Worm (Caenorhabditis elegans) whole organism, mixed stage, embryonic: ENCODE results near the gene C34H4.5.

Source experiments
- M03D4.4 ChIP-seq: sonication (generic microtip); optimal IDR thresholded peaks from 2 replicates; lab custom pipeline; 2017; ENCODE audit warnings: mild to moderate bottlenecking, missing genetic modification characterization, missing compliant biosample characterization
- bed-3 ChIP-seq: fragments of 200-800 bp; sonication (Bioruptor generic); optimal IDR thresholded peaks from 3 replicates; lab custom pipeline; 2018; ENCODE audit warnings: mild to moderate bottlenecking, missing genetic modification characterization, moderate library complexity, missing compliant biosample characterization
- blmp-1 ChIP-seq: fragments of 150-350 bp; optimal IDR thresholded peaks from 2 replicates; lab custom pipeline; 2014; ENCODE audit warnings: missing biosample characterization, missing genetic modification characterization
- ceh-39 ChIP-seq: fragments of 150-350 bp; optimal IDR thresholded peaks from 2 replicates; lab custom pipeline; 2014; ENCODE audit warnings: missing biosample characterization, missing genetic modification characterization
- ceh-43 ChIP-seq: fragments of 200-800 bp; sonication (Bioruptor generic); optimal IDR thresholded peaks from 2 replicates; lab custom pipeline; 2018; ENCODE audit warnings: mild to moderate bottlenecking, missing genetic modification characterization, moderate library complexity, missing compliant biosample characterization
- ceh-83 ChIP-seq: fragments of 200-800 bp; sonication (Bioruptor generic); optimal IDR thresholded peaks from 2 replicates; lab custom pipeline; 2018; ENCODE audit warnings: mild to moderate bottlenecking, missing genetic modification characterization, missing compliant biosample characterization
- ces-1 ChIP-seq: fragments of 150-350 bp; optimal IDR thresholded peaks from 2 replicates; lab custom pipeline; 2014; ENCODE audit warnings: missing biosample characterization, missing genetic modification reagents, missing genetic modification characterization
- cnd-1 ChIP-seq: fragments of 200-800 bp; sonication (Bioruptor generic); optimal IDR thresholded peaks from 2 replicates; lab custom pipeline; 2018; ENCODE audit warnings: mild to moderate bottlenecking, missing genetic modification characterization, missing compliant biosample characterization
- elt-1 ChIP-seq: sonication (generic microtip); optimal IDR thresholded peaks from 2 replicates; lab custom pipeline; 2017; ENCODE audit warnings: missing genetic modification characterization, mild to moderate bottlenecking, missing compliant biosample characterization, antibody characterized with exemption, moderate library complexity, borderline replicate concordance; ENCODE audit not compliant: insufficient read depth
- elt-3 ChIP-seq: fragments of 150-350 bp; optimal IDR thresholded peaks from 2 replicates; lab custom pipeline; 2014; ENCODE audit warnings: missing biosample characterization, missing genetic modification characterization
- flh-1 ChIP-seq: fragments of 200-800 bp; sonication (Bioruptor generic); optimal IDR thresholded peaks from 2 replicates; lab custom pipeline; 2018; ENCODE audit warnings: mild to moderate bottlenecking, missing genetic modification characterization, moderate library complexity, missing compliant biosample characterization
- ham-2 ChIP-seq: fragments of 200-800 bp; sonication (Bioruptor generic); optimal IDR thresholded peaks from 2 replicates; lab custom pipeline; 2018; ENCODE audit warnings: mild to moderate bottlenecking, missing genetic modification characterization, missing compliant biosample characterization
- hlh-1 ChIP-seq: fragments of 150-350 bp; optimal IDR thresholded peaks from 2 replicates; lab custom pipeline; 2014; ENCODE audit warnings: missing biosample characterization, missing genetic modification reagents, missing genetic modification characterization
- lin-32 ChIP-seq: fragments of 200-800 bp; sonication (Bioruptor generic); optimal IDR thresholded peaks from 2 replicates; lab custom pipeline; 2018; ENCODE audit warnings: mild to moderate bottlenecking, missing genetic modification characterization, missing compliant biosample characterization
- lsy-2 ChIP-seq: fragments of 150-350 bp; optimal IDR thresholded peaks from 2 replicates; lab custom pipeline; 2014; ENCODE audit warnings: missing biosample characterization, missing genetic modification characterization
- mab-5 ChIP-seq: fragments of 150-350 bp; optimal IDR thresholded peaks from 2 replicates; lab custom pipeline; 2014; ENCODE audit warnings: missing biosample characterization, missing genetic modification characterization
- mep-1 ChIP-seq: fragments of 150-350 bp; optimal IDR thresholded peaks from 2 replicates; lab custom pipeline; 2017; ENCODE audit warnings: missing biosample characterization, missing genetic modification reagents, missing genetic modification characterization, inconsistent platforms
- mls-2 ChIP-seq: sonication (generic microtip); optimal IDR thresholded peaks from 2 replicates; lab custom pipeline; 2016; ENCODE audit warnings: mild to moderate bottlenecking, missing genetic modification characterization, moderate library complexity, missing compliant biosample characterization
- nhr-2 ChIP-seq: fragments of 150-350 bp; optimal IDR thresholded peaks from 2 replicates; lab custom pipeline; 2014; ENCODE audit warnings: missing biosample characterization, missing genetic modification characterization
- nhr-237 ChIP-seq: fragments of 150-350 bp; optimal IDR thresholded peaks from 2 replicates; lab custom pipeline; 2014; ENCODE audit warnings: missing biosample characterization, missing genetic modification characterization
- nhr-28 ChIP-seq: fragments of 150-350 bp; optimal IDR thresholded peaks from 2 replicates; lab custom pipeline; 2014; ENCODE audit warnings: missing biosample characterization, missing genetic modification characterization
- nhr-76 ChIP-seq: sonication (generic microtip); optimal IDR thresholded peaks from 2 replicates; lab custom pipeline; 2017; ENCODE audit warnings: missing biosample characterization, missing genetic modification characterization
- pha-4 ChIP-seq: fragments of 150-350 bp; optimal IDR thresholded peaks from 2 replicates; lab custom pipeline; 2018; ENCODE audit warnings: missing biosample characterization, missing genetic modification reagents, missing genetic modification characterization
- sem-2 ChIP-seq: fragments of 200-800 bp; sonication (Bioruptor generic); optimal IDR thresholded peaks from 2 replicates; lab custom pipeline; 2018; ENCODE audit warnings: mild to moderate bottlenecking, missing genetic modification characterization, missing compliant biosample characterization
- snpc-4 ChIP-seq: fragments of 150-350 bp; optimal IDR thresholded peaks from 2 replicates; lab custom pipeline; 2014; ENCODE audit warnings: missing biosample characterization, missing genetic modification characterization
- sptf-1 ChIP-seq: sonication (generic microtip); optimal IDR thresholded peaks from 2 replicates; lab custom pipeline; 2017; ENCODE audit warnings: mild to moderate bottlenecking, missing genetic modification characterization, moderate library complexity, missing compliant biosample characterization
- tbx-8 ChIP-seq: fragments of 200-800 bp; sonication (Bioruptor generic); optimal IDR thresholded peaks from 2 replicates; lab custom pipeline; 2018; ENCODE audit warnings: mild to moderate bottlenecking, missing genetic modification characterization, moderate library complexity, missing compliant biosample characterization
- unc-120 ChIP-seq: sonication (generic microtip); optimal IDR thresholded peaks from 2 replicates; lab custom pipeline; 2017; ENCODE audit warnings: missing genetic modification characterization, missing compliant biosample characterization; ENCODE audit not compliant: poor library complexity, severe bottlenecking
- unc-39 ChIP-seq: fragments of 150-350 bp; optimal IDR thresholded peaks from 2 replicates; lab custom pipeline; 2014; ENCODE audit warnings: missing biosample characterization, missing genetic modification characterization
- unc-62 ChIP-seq: fragments of 150-350 bp; optimal IDR thresholded peaks from 2 replicates; lab custom pipeline; 2014; ENCODE audit warnings: missing biosample characterization, missing genetic modification reagents, missing genetic modification characterization
- zip-8 ChIP-seq: fragments of 150-350 bp; optimal IDR thresholded peaks from 2 replicates; lab custom pipeline; 2014; ENCODE audit warnings: missing biosample characterization, missing genetic modification characterization

The C34H4.5 gene

ce11 chrIV:1576731-1577130 lies 26.7 kb upstream of the C34H4.5 start, which contains the start of gene Y41D4B.14:
Gene Y41D4B.14, plus strand, starts transcription at chrIV:1577031.
- no peak for TF ChIP-seq tbx-8 (GFP tag; lab: Kevin White, UChicago)
- TF ChIP-seq zip-8: no peak
- no peak for TF ChIP-seq sem-2 (GFP tag; lab: Kevin White, UChicago)
- TF ChIP-seq sptf-1 (tag; lab: Kevin White, UChicago): no peak
- no peak for TF ChIP-seq elt-3 (tag; lab: Kevin White, UChicago)
- TF ChIP-seq nhr-76 (tag; lab: Kevin White, UChicago): no peak
- TF ChIP-seq flh-1: no peak
- TF ChIP-seq lin-32 (GFP tag; lab: Kevin White, UChicago): no peak
- no peak for TF ChIP-seq nhr-28 (tag; lab: Kevin White, UChicago)
- no peak for TF ChIP-seq bed-3 (GFP tag; lab: Kevin White, UChicago)

- TF ChIP-seq mep-1 (tag; lab: Kevin White, UChicago) (no peak), lin-32 (GFP tag; lab: Kevin White, UChicago) (no peak), ceh-83 (GFP tag; lab: Kevin White, UChicago) (no peak), nhr-2 (tag; lab: Kevin White, UChicago) (no peak), sem-2 (GFP tag; lab: Kevin White, UChicago) (no peak), nhr-28 (tag; lab: Kevin White, UChicago) (no peak), lsy-2 (tag; lab: Kevin White, UChicago) (no peak), pha-4 (no peak), ceh-39 (tag; lab: Kevin White, UChicago) (no peak), snpc-4 (tag; lab: Kevin White, UChicago) (no peak), ham-2 (GFP tag; lab: Kevin White, UChicago) (no peak), unc-62 (GFP tag; lab: Kevin White, UChicago) (no peak), tbx-8 (GFP tag; lab: Kevin White, UChicago) (no peak), cnd-1 (tag; lab: Kevin White, UChicago) (no peak), mab-5 (tag; lab: Kevin White, UChicago) (no peak), ces-1 (GFP tag; lab: Kevin White, UChicago) (no peak), M03D4.4 (tag; lab: Kevin White, UChicago) (no peak), unc-120 (tag; lab: Kevin White, UChicago) (no peak), hlh-1 (tag; lab: Kevin White, UChicago) (no peak)
Measured at ce11 chrIV:1567577-1567976, 17.5 kb upstream of the C34H4.5 start.

ce11 chrIV:1565725-1566124 lies 15.7 kb upstream of the C34H4.5 start:
- no peak for TF ChIP-seq ham-2 (GFP tag; lab: Kevin White, UChicago)
- TF ChIP-seq nhr-2 (tag; lab: Kevin White, UChicago): no peak
- TF ChIP-seq nhr-237 (tag; lab: Kevin White, UChicago): no peak
- TF ChIP-seq nhr-28 (tag; lab: Kevin White, UChicago): no peak
- TF ChIP-seq unc-120 (tag; lab: Kevin White, UChicago): no peak
- no peak for TF ChIP-seq lin-32 (GFP tag; lab: Kevin White, UChicago)
- TF ChIP-seq tbx-8 (GFP tag; lab: Kevin White, UChicago): no peak
- TF ChIP-seq nhr-76 (tag; lab: Kevin White, UChicago): no peak
- no peak for TF ChIP-seq mab-5 (tag; lab: Kevin White, UChicago)
- TF ChIP-seq lsy-2 (tag; lab: Kevin White, UChicago): no peak
- TF ChIP-seq mls-2 (tag; lab: Kevin White, UChicago): no peak
- TF ChIP-seq sptf-1 (tag; lab: Kevin White, UChicago): no peak
- no peak for TF ChIP-seq blmp-1 (tag; lab: Kevin White, UChicago)

- TF ChIP-seq M03D4.4 (tag; lab: Kevin White, UChicago): no peak
- TF ChIP-seq flh-1: no peak
- TF ChIP-seq elt-1: no peak
- no peak for TF ChIP-seq unc-39 (tag; lab: Kevin White, UChicago)
- no peak for TF ChIP-seq nhr-237 (tag; lab: Kevin White, UChicago)
- TF ChIP-seq ceh-43 (GFP tag; lab: Kevin White, UChicago): no peak
- no peak for TF ChIP-seq mls-2 (tag; lab: Kevin White, UChicago)
- no peak for TF ChIP-seq nhr-2 (tag; lab: Kevin White, UChicago)
- no peak for TF ChIP-seq mep-1 (tag; lab: Kevin White, UChicago)
- TF ChIP-seq, all 35 proteins: peak for 0
Measured at ce11 chrIV:1563476-1564131, 13.6 kb upstream of the C34H4.5 start, which contains the start of gene Y41D4B.15. Gene Y41D4B.15, plus strand, starts transcription at chrIV:1564081.
